Fruit fly (Drosophila melanogaster) whole organism, adult: Measurements from ENCODE around the gene PrBP.

Experiments
- CG11617 ChIP-seq: fragments of 200-800 bp; sonication (Bioruptor generic); optimal IDR thresholded peaks from 2 replicates; lab custom pipeline; 2017; ENCODE audit warnings: mild to moderate bottlenecking, missing biosample characterization, missing genetic modification reagents, missing genetic modification characterization
- CG12768 ChIP-seq: fragments of 200-800 bp; sonication (Bioruptor generic); optimal IDR thresholded peaks from 2 replicates; lab custom pipeline; 2017; ENCODE audit warnings: missing biosample characterization, missing genetic modification characterization, mild to moderate bottlenecking, moderate library complexity, missing genetic modification reagents
- CG14711 ChIP-seq: fragments of 200-800 bp; sonication (Bioruptor generic); optimal IDR thresholded peaks from 2 replicates; lab custom pipeline; 2018; ENCODE audit warnings: missing biosample characterization, mild to moderate bottlenecking, missing genetic modification characterization, moderate library complexity
- CG1620 ChIP-seq: fragments of 200-800 bp; sonication (Bioruptor generic); optimal IDR thresholded peaks from 2 replicates; lab custom pipeline; 2016; ENCODE audit warnings: missing biosample characterization, missing genetic modification characterization
- CG33017 ChIP-seq: fragments of 200-800 bp; sonication (Bioruptor generic); optimal IDR thresholded peaks from 2 replicates; lab custom pipeline; 2018; ENCODE audit warnings: missing biosample characterization, mild to moderate bottlenecking, missing genetic modification characterization, moderate library complexity
- CG5204 ChIP-seq: fragments of 200-800 bp; sonication (Bioruptor generic); optimal IDR thresholded peaks from 2 replicates; lab custom pipeline; 2016; ENCODE audit warnings: missing biosample characterization, missing genetic modification characterization
- CG7045 ChIP-seq: fragments of 200-800 bp; sonication (Bioruptor generic); optimal IDR thresholded peaks from 2 replicates; lab custom pipeline; 2017; ENCODE audit warnings: missing biosample characterization, mild to moderate bottlenecking, missing genetic modification characterization
- CG7101 ChIP-seq: fragments of 200-800 bp; sonication (Bioruptor generic); optimal IDR thresholded peaks from 2 replicates; lab custom pipeline; 2018; ENCODE audit warnings: missing biosample characterization, mild to moderate bottlenecking, missing genetic modification characterization, moderate library complexity
- Clk ChIP-seq: fragments of 200-800 bp; sonication (Bioruptor generic); optimal IDR thresholded peaks from 2 replicates; lab custom pipeline; 2017; ENCODE audit warnings: missing biosample characterization, missing genetic modification characterization
- Crg-1 ChIP-seq: fragments of 200-800 bp; sonication (Bioruptor generic); optimal IDR thresholded peaks from 2 replicates; lab custom pipeline; 2016; ENCODE audit warnings: missing biosample characterization, missing genetic modification characterization
- Hr96 ChIP-seq: fragments of 200-800 bp; sonication (Bioruptor generic); optimal IDR thresholded peaks from 2 replicates; lab custom pipeline; 2016; ENCODE audit warnings: missing biosample characterization, missing genetic modification characterization
- Mnt ChIP-seq: fragments of 200-800 bp; sonication (Bioruptor generic); optimal IDR thresholded peaks from 2 replicates; lab custom pipeline; 2016; ENCODE audit warnings: missing biosample characterization, mild to moderate bottlenecking, missing genetic modification characterization
- bab1 ChIP-seq: fragments of 200-800 bp; sonication (Bioruptor generic); optimal IDR thresholded peaks from 3 replicates; lab custom pipeline; 2019; ENCODE audit warnings: missing biosample characterization, mild to moderate bottlenecking, missing genetic modification characterization, moderate library complexity
- cic ChIP-seq: fragments of 200-800 bp; sonication (Bioruptor generic); optimal IDR thresholded peaks from 2 replicates; lab custom pipeline; 2017; ENCODE audit warnings: missing biosample characterization, mild to moderate bottlenecking, missing genetic modification characterization, moderate library complexity
- cnc ChIP-seq, 2 experiments: fragments of >200 bp; optimal IDR thresholded peaks; 2 replicates each; lab custom pipeline; 2017
- kay ChIP-seq: fragments of 200-800 bp; sonication (Bioruptor generic); peaks from one replicate; lab custom pipeline; 2016; ENCODE audit warnings: missing biosample characterization, missing genetic modification characterization, borderline replicate concordance
- ovo ChIP-seq: fragments of 200-800 bp; sonication (Bioruptor generic); optimal IDR thresholded peaks from 2 replicates; lab custom pipeline; 2016; ENCODE audit warnings: missing biosample characterization, missing genetic modification characterization
- pad ChIP-seq: fragments of 200-800 bp; sonication (Bioruptor generic); optimal IDR thresholded peaks from 3 replicates; lab custom pipeline; 2017; ENCODE audit warnings: missing biosample characterization, missing genetic modification characterization, mild to moderate bottlenecking, moderate library complexity, missing genetic modification reagents
- tj ChIP-seq: fragments of 200-800 bp; sonication (Bioruptor generic); optimal IDR thresholded peaks from 3 replicates; lab custom pipeline; 2017; ENCODE audit warnings: missing biosample characterization, mild to moderate bottlenecking, missing genetic modification characterization, moderate library complexity
- toe ChIP-seq: fragments of 200-800 bp; sonication (Bioruptor generic); optimal IDR thresholded peaks from 2 replicates; lab custom pipeline; 2016; ENCODE audit warnings: missing biosample characterization, missing genetic modification characterization

The PrBP gene

dm6 chr2L:8685668-8686306 is at the start of gene PrBP, which contains the start of gene Trs23:
TSS of gene PrBP (minus strand) at chr2L:8685955.
TSS of gene Trs23 (plus strand) at chr2L:8686231.
- peak; percentile 68 for TF ChIP-seq kay (GFP tag; lab: Kevin White, UChicago)
- TF ChIP-seq CG7045 (GFP tag; lab: Kevin White, UChicago): no peak

dm6 chr2L:8734998-8735397 is 49.2 kb upstream of the PrBP start:
- TF ChIP-seq CG1620 (GFP tag; lab: Kevin White, UChicago) (no peak), Mnt (GFP tag; lab: Kevin White, UChicago) (no peak), Clk (GFP tag; lab: Kevin White, UChicago) (no peak), bab1 (GFP tag; lab: Kevin White, UChicago) (no peak), CG14711 (tag; lab: Kevin White, UChicago) (no peak), CG7101 (tag; lab: Kevin White, UChicago) (no peak), CG12768 (GFP tag; lab: Kevin White, UChicago) (no peak)

- TF ChIP-seq CG11617 (GFP tag; lab: Kevin White, UChicago) (no peak), CG1620 (GFP tag; lab: Kevin White, UChicago) (no peak), kay (GFP tag; lab: Kevin White, UChicago) (no peak), CG33017 (no peak), toe (no peak), CG14711 (tag; lab: Kevin White, UChicago) (no peak), ovo (GFP tag; lab: Kevin White, UChicago) (no peak), tj (GFP tag; lab: Kevin White, UChicago) (no peak), CG7101 (tag; lab: Kevin White, UChicago) (no peak), pad (no peak), CG7045 (GFP tag; lab: Kevin White, UChicago) (no peak), CG5204 (GFP tag; lab: Kevin White, UChicago) (no peak), Clk (GFP tag; lab: Kevin White, UChicago) (no peak), bab1 (GFP tag; lab: Kevin White, UChicago) (no peak), cnc (optimal IDR thresholded peaks at IDR 0.05; lab: Kevin White, UChicago) (no peak), cic (GFP tag; lab: Kevin White, UChicago) (no peak)
Measured at dm6 chr2L:8734304-8734703, 48.5 kb upstream of the PrBP start.

- no peak for TF ChIP-seq bab1 (GFP tag; lab: Kevin White, UChicago)
- no peak for TF ChIP-seq Mnt (GFP tag; lab: Kevin White, UChicago)
- TF ChIP-seq CG12768 (GFP tag; lab: Kevin White, UChicago): no peak
- no peak for TF ChIP-seq CG14711 (tag; lab: Kevin White, UChicago)
- no peak for TF ChIP-seq Clk (GFP tag; lab: Kevin White, UChicago)
- TF ChIP-seq toe: no peak
- TF ChIP-seq tj (GFP tag; lab: Kevin White, UChicago): no peak
- TF ChIP-seq kay (GFP tag; lab: Kevin White, UChicago): no peak
- no peak for TF ChIP-seq CG33017
- no peak for TF ChIP-seq CG7045 (GFP tag; lab: Kevin White, UChicago)
- TF ChIP-seq CG7101 (tag; lab: Kevin White, UChicago): no peak
- no peak for TF ChIP-seq pad
- TF ChIP-seq cnc (optimal IDR thresholded peaks at IDR 0.05; lab: Kevin White, UChicago): no peak
- no peak for TF ChIP-seq ovo (GFP tag; lab: Kevin White, UChicago)
- TF ChIP-seq cic (GFP tag; lab: Kevin White, UChicago): no peak
- TF ChIP-seq CG5204 (GFP tag; lab: Kevin White, UChicago): no peak
Measured at dm6 chr2L:8732702-8733101, 46.9 kb upstream of the PrBP start.

- TF ChIP-seq CG33017 (no peak), CG7045 (GFP tag; lab: Kevin White, UChicago) (no peak), CG14711 (tag; lab: Kevin White, UChicago) (no peak), pad (no peak), Hr96 (GFP tag; lab: Kevin White, UChicago) (no peak), CG1620 (GFP tag; lab: Kevin White, UChicago) (no peak), cic (GFP tag; lab: Kevin White, UChicago) (no peak), cnc (optimal IDR thresholded peaks at IDR 0.05; lab: Kevin White, UChicago) (no peak), toe (no peak), bab1 (GFP tag; lab: Kevin White, UChicago) (no peak), CG11617 (GFP tag; lab: Kevin White, UChicago) (no peak), Mnt (GFP tag; lab: Kevin White, UChicago) (no peak), CG12768 (GFP tag; lab: Kevin White, UChicago) (no peak), CG7101 (tag; lab: Kevin White, UChicago) (no peak), ovo (GFP tag; lab: Kevin White, UChicago) (no peak), tj (GFP tag; lab: Kevin White, UChicago) (no peak), CG5204 (GFP tag; lab: Kevin White, UChicago) (no peak)
Measured at dm6 chr2L:8721028-8721427, 35.3 kb upstream of the PrBP start.

- TF ChIP-seq bab1 (GFP tag; lab: Kevin White, UChicago): no peak
- no peak for TF ChIP-seq toe
- no peak for TF ChIP-seq CG11617 (GFP tag; lab: Kevin White, UChicago)
- TF ChIP-seq CG7045 (GFP tag; lab: Kevin White, UChicago): no peak
- peak; percentile 61 for TF ChIP-seq cic (GFP tag; lab: Kevin White, UChicago)
- no peak for TF ChIP-seq CG12768 (GFP tag; lab: Kevin White, UChicago)
- TF ChIP-seq Hr96 (GFP tag; lab: Kevin White, UChicago): no peak
- TF ChIP-seq pad: no peak
- no peak for TF ChIP-seq cnc (optimal IDR thresholded peaks at IDR 0.05; lab: Kevin White, UChicago)
- TF ChIP-seq Crg-1 (GFP tag; lab: Kevin White, UChicago): no peak
- TF ChIP-seq CG5204 (GFP tag; lab: Kevin White, UChicago): no peak
- no peak for TF ChIP-seq CG1620 (GFP tag; lab: Kevin White, UChicago)
- no peak for TF ChIP-seq Clk (GFP tag; lab: Kevin White, UChicago)
- TF ChIP-seq kay (GFP tag; lab: Kevin White, UChicago): peak; percentile 30
- TF ChIP-seq CG14711 (tag; lab: Kevin White, UChicago): no peak
- TF ChIP-seq ovo (GFP tag; lab: Kevin White, UChicago): no peak
- no peak for TF ChIP-seq CG7101 (tag; lab: Kevin White, UChicago)
Measured at dm6 chr2L:8719757-8720156, 34.0 kb upstream of the PrBP start.
